Fruit fly (Drosophila melanogaster) Kc167 (cell line): ENCODE results near the gene CG42613.

Experiments used
- Sin3A ChIP-seq: fragments of >200 bp; optimal IDR thresholded peaks from 2 replicates; lab custom pipeline; 2018; ENCODE audit warnings: missing external identifiers
- h ChIP-seq: fragments of >200 bp; optimal IDR thresholded peaks from 3 replicates; lab custom pipeline; 2018; ENCODE audit warnings: missing external identifiers
- psq ChIP-seq: fragments of >200 bp; optimal IDR thresholded peaks from 2 replicates; lab custom pipeline; 2017; ENCODE audit warnings: missing external identifiers

DNA sequence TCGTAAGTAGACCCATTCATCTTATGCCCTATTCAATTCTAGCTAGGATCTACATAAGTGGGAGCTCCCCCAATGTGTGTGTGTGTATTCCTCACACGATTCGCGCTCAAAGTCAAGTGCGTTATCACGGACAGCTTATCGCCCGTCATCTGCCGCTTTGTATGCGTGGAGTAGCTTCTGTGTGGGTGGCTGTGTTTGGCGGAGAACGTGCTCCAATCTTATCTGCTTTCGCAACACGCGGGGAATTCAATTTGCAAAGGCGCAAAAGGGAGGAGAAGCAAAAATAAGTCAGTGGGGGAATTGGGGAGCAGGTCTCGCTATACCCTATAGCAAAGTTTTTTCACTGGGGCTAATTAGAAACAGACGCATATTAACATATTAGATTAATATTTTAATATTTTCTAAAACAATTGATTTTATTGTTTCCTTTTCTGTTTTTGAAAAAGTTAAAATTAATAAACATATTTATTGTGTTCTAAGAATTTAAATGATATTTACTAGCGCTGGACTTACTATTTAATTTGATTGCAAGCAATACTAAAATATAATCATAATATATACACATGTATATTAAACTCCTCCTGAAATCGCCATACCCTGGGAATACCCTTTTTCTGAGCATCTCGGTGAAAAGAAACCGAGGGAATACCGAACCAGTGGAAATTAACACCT, 56.3 kb downstream of the CG42613 start:
- no peak for TF ChIP-seq psq (lab: Kevin White, UChicago)
- TF ChIP-seq h (lab: Kevin White, UChicago) = no peak
- TF ChIP-seq Sin3A (lab: Kevin White, UChicago) = no peak
